Fruit fly (Drosophila melanogaster): ENCODE results near the gene CG34025.

CG34025 gene

DNA sequence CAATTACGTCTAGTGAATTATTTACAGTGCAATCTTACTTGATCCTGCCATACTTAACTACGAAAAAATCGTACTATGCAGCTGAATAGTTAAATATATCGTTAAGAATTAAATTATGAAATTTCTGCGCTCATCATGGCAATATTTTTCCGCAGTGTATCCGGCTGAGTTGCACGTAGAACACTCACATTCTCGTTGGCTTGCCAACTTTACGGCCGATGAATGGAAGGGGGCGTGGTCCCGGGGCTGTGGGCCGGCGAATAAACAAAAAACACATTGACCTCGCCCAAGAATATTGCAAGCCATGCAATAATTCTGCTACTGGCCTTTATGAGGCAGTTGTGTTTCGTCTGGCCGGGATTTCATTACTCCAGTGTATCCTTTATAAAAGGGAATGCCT, 26.9 kb upstream of the CG34025 start (continued):
- TF ChIP-seq Ada2b (GFP tag; IDR thresholded peaks at IDR 0.05): 0 out of 2 replicates have a peak, but pooled peaks have one; percentile 15
- TF ChIP-seq Lhr (GFP tag; optimal IDR thresholded peaks at IDR 0.05): no peak
- no peak for TF ChIP-seq inv (GFP tag; IDR thresholded peaks at IDR 0.05; ENCODE audit: partially characterized antibody)
- TF ChIP-seq CG7357 (GFP tag; IDR thresholded peaks at IDR 0.05): no peak
- no peak for TF ChIP-seq bab2 (GFP tag; optimal IDR thresholded peaks at IDR 0.05)
- no peak for TF ChIP-seq HLH4C (GFP tag; IDR thresholded peaks at IDR 0.05; ENCODE audit: partially characterized antibody)
- 0 out of 2 replicates have a peak, but pooled peaks have one; percentile 6 for TF ChIP-seq ttk (GFP tag; IDR thresholded peaks at IDR 0.05)
- no peak for TF ChIP-seq CG9215 (GFP tag; IDR thresholded peaks at IDR 0.05)
- TF ChIP-seq Gsc (GFP tag; IDR thresholded peaks at IDR 0.05): no peak
- TF ChIP-seq CG18599 (GFP tag; optimal IDR thresholded peaks at IDR 0.05): peak; percentile 45
- no peak for TF ChIP-seq CG1647 (GFP tag; optimal IDR thresholded peaks at IDR 0.05)
- TF ChIP-seq tgo (GFP tag; IDR thresholded peaks at IDR 0.05): 0 out of 3 replicates have a peak, but pooled peaks have one; percentile 16
- no peak for TF ChIP-seq Hmx (GFP tag; optimal IDR thresholded peaks at IDR 0.05)
- no peak for TF ChIP-seq CG3065 (GFP tag; optimal IDR thresholded peaks at IDR 0.05)
- TF ChIP-seq lbe (GFP tag; optimal IDR thresholded peaks at IDR 0.05): no peak
- TF ChIP-seq CG2889 (GFP tag; IDR thresholded peaks at IDR 0.05): no peak
- TF ChIP-seq h (optimal IDR thresholded peaks at IDR 0.05): no peak
- TF ChIP-seq Dll (GFP tag; IDR thresholded peaks at IDR 0.05; ENCODE audit: partially characterized antibody): no peak
- TF ChIP-seq CG10654 (GFP tag; optimal IDR thresholded peaks at IDR 0.05): no peak
- TF ChIP-seq psq (GFP tag; optimal IDR thresholded peaks at IDR 0.05): no peak
- no peak for TF ChIP-seq tin (GFP tag; optimal IDR thresholded peaks at IDR 0.05)
- no peak for TF ChIP-seq Abd-B (GFP tag; optimal IDR thresholded peaks at IDR 0.05)
- TF ChIP-seq her (GFP tag; optimal IDR thresholded peaks at IDR 0.05): no peak
- TF ChIP-seq dysf (GFP tag; IDR thresholded peaks at IDR 0.05): peak; percentile 46; the same call in 1 of the 3 replicates
- TF ChIP-seq CG2116 (GFP tag; optimal IDR thresholded peaks at IDR 0.05): no peak
- peak; percentile 23 for TF ChIP-seq CG11504 (tag; optimal IDR thresholded peaks at IDR 0.05)
- no peak for TF ChIP-seq ab (GFP tag; optimal IDR thresholded peaks at IDR 0.05)
- no peak for TF ChIP-seq CG30020 (tag; optimal IDR thresholded peaks at IDR 0.05)
- TF ChIP-seq ase (GFP tag; IDR thresholded peaks at IDR 0.05): no peak
- TF ChIP-seq zf30C (GFP tag; optimal IDR thresholded peaks at IDR 0.05): no peak
- TF ChIP-seq gce (GFP tag; IDR thresholded peaks at IDR 0.05): no peak
- TF ChIP-seq run (tag; optimal IDR thresholded peaks at IDR 0.05): no peak
- no peak for TF ChIP-seq CG30403 (GFP tag; optimal IDR thresholded peaks at IDR 0.05)
- TF ChIP-seq ssp (GFP tag; IDR thresholded peaks at IDR 0.05): no peak
- TF ChIP-seq fd102C (GFP tag; optimal IDR thresholded peaks at IDR 0.05): no peak
- peak; percentile 54 for TF ChIP-seq lab (GFP tag; optimal IDR thresholded peaks at IDR 0.05)
- TF ChIP-seq pan (optimal IDR thresholded peaks at IDR 0.05): no peak
- TF ChIP-seq pan (GFP tag; optimal IDR thresholded peaks at IDR 0.05 in 1 of 2, IDR thresholded peaks at IDR 0.05 in 1 of 2): peak in 1 of 2 experiments; percentile 27
- TF ChIP-seq slou (GFP tag; optimal IDR thresholded peaks at IDR 0.05): no peak
- no peak for TF ChIP-seq jigr1 (GFP tag; IDR thresholded peaks at IDR 0.05)

DNA sequence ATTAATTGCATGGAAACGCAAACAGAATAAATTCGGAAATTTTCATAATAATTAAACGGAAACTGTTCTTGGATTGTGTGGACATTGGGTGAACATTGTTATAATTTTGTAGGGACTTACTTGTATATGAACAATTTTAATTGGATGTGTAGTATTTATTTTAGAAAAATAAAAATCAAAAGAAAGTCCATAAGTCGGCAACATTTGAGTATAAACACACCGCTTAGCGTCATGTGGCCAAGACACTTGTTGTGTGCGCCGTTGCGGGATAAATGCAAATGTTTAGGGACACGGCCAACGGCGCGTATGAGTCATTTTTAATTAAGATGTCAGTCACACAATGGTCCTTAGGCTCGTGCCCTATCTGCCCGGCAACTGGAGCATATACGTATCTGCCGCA, 25.5 kb upstream of the CG34025 start:
- TF ChIP-seq CG13296 (GFP tag; optimal IDR thresholded peaks at IDR 0.05) (no peak), sob (GFP tag; IDR thresholded peaks at IDR 0.05) (no peak), HLH3B (GFP tag; IDR thresholded peaks at IDR 0.05) (no peak), CG11504 (tag; optimal IDR thresholded peaks at IDR 0.05) (peak; percentile 94), CTCF (GFP tag; optimal IDR thresholded peaks at IDR 0.05) (no peak), zf30C (GFP tag; optimal IDR thresholded peaks at IDR 0.05) (no peak)
